Fruit fly (Drosophila melanogaster): ENCODE results near the gene CG12607.

- TF ChIP-seq kay (GFP tag; ENCODE audit: borderline replicate concordance) (no peak), pad (GFP tag; optimal IDR thresholded peaks at IDR 0.05) (no peak), Hr96 (GFP tag; optimal IDR thresholded peaks at IDR 0.05) (no peak), tj (GFP tag; optimal IDR thresholded peaks at IDR 0.05) (no peak), CG14711 (tag; optimal IDR thresholded peaks at IDR 0.05) (no peak), CG7101 (tag; optimal IDR thresholded peaks at IDR 0.05) (no peak), CG11617 (GFP tag; optimal IDR thresholded peaks at IDR 0.05) (no peak), Mnt (GFP tag; optimal IDR thresholded peaks at IDR 0.05) (no peak), CG1620 (GFP tag; optimal IDR thresholded peaks at IDR 0.05) (no peak), cic (GFP tag; optimal IDR thresholded peaks at IDR 0.05) (no peak), CG12768 (GFP tag; optimal IDR thresholded peaks at IDR 0.05) (no peak)
Measured at dm6 chr3L:4466530-4466929, 20.2 kb downstream of the CG12607 start, which contains the start of gene CG32241.

All from whole organism, adult.